Worm (Caenorhabditis elegans) whole organism, L3 larva: ENCODE data around the gene R02D5.4.
A peak's percentile ranks its signal among the peaks of the same experiment; 100 is the strongest.

Experiments used
- R02D3.7 ChIP-seq: fragments of 150-350 bp; optimal IDR thresholded peaks from 2 replicates; lab custom pipeline; 2014; ENCODE audit warnings: missing biosample characterization, missing genetic modification characterization
- ama-1 ChIP-seq: fragments of 150-350 bp; optimal IDR thresholded peaks from 2 replicates; lab custom pipeline; 2018
- ceh-28 ChIP-seq: fragments of 150-350 bp; optimal IDR thresholded peaks from 2 replicates; lab custom pipeline; 2014; ENCODE audit warnings: missing biosample characterization, missing genetic modification reagents, missing genetic modification characterization
- ceh-82 ChIP-seq: fragments of 150-350 bp; optimal IDR thresholded peaks from 2 replicates; lab custom pipeline; 2014; ENCODE audit warnings: missing biosample characterization, missing genetic modification characterization
- daf-12 ChIP-seq: fragments of 150-350 bp; optimal IDR thresholded peaks from 2 replicates; lab custom pipeline; 2014; ENCODE audit warnings: missing biosample characterization, missing genetic modification reagents, missing genetic modification characterization
- egl-5 ChIP-seq: fragments of 150-350 bp; optimal IDR thresholded peaks from 2 replicates; lab custom pipeline; 2017; ENCODE audit warnings: missing biosample characterization, missing genetic modification reagents, missing genetic modification characterization, inconsistent platforms
- elt-1 ChIP-seq: fragments of 150-350 bp; optimal IDR thresholded peaks from 2 replicates; lab custom pipeline; 2014; ENCODE audit warnings: missing biosample characterization, missing genetic modification characterization
- elt-2 ChIP-seq: sonication (generic microtip); optimal IDR thresholded peaks from 2 replicates; lab custom pipeline; 2016; ENCODE audit warnings: missing genetic modification reagents, mild to moderate bottlenecking, missing genetic modification characterization, missing compliant biosample characterization
- elt-3 ChIP-seq, 3 experiments: fragments of 150-350 bp in 1 of 3; sonication (generic microtip) in 2 of 3; optimal IDR thresholded peaks; 2 replicates in 2 of 3; 4 replicates in 1 of 3; lab custom pipeline; 2014 to 2017; ENCODE audit warnings: missing biosample characterization in 3 of 3, missing genetic modification characterization in 3 of 3
- eor-1 ChIP-seq, 2 experiments: fragments of 150-350 bp; optimal IDR thresholded peaks; 2 replicates each; lab custom pipeline; 2014 to 2018; ENCODE audit warnings: missing biosample characterization in 2 of 2, missing genetic modification characterization in 2 of 2
- fkh-10 ChIP-seq: sonication (generic microtip); optimal IDR thresholded peaks from 2 replicates; lab custom pipeline; 2017; ENCODE audit warnings: missing biosample characterization, missing genetic modification reagents, missing genetic modification characterization
- fkh-2 ChIP-seq: fragments of 150-350 bp; optimal IDR thresholded peaks from 2 replicates; lab custom pipeline; 2014; ENCODE audit warnings: missing biosample characterization, missing genetic modification reagents, missing genetic modification characterization
- hmg-11 ChIP-seq: sonication (generic microtip); optimal IDR thresholded peaks from 2 replicates; lab custom pipeline; 2016; ENCODE audit warnings: missing genetic modification characterization, missing compliant biosample characterization
- jun-1 ChIP-seq: fragments of 150-350 bp; optimal IDR thresholded peaks from 2 replicates; lab custom pipeline; 2014; ENCODE audit warnings: missing biosample characterization, missing genetic modification reagents, missing genetic modification characterization
- lin-15B ChIP-seq: fragments of 150-350 bp; optimal IDR thresholded peaks from 2 replicates; lab custom pipeline; 2014; ENCODE audit warnings: missing biosample characterization, missing genetic modification characterization
- nfya-1 ChIP-seq: sonication (generic microtip); optimal IDR thresholded peaks from 2 replicates; lab custom pipeline; 2017; ENCODE audit warnings: missing genetic modification characterization, mild to moderate bottlenecking, missing compliant biosample characterization, antibody characterized with exemption, moderate library complexity; ENCODE audit not compliant: insufficient read depth
- nhr-12 ChIP-seq: fragments of 150-350 bp; optimal IDR thresholded peaks from 2 replicates; lab custom pipeline; 2014; ENCODE audit warnings: missing biosample characterization, missing genetic modification characterization
- nhr-23 ChIP-seq: fragments of 150-350 bp; optimal IDR thresholded peaks from 2 replicates; lab custom pipeline; 2014; ENCODE audit warnings: missing biosample characterization, missing genetic modification reagents, missing genetic modification characterization
- nhr-237 ChIP-seq: fragments of 150-350 bp; optimal IDR thresholded peaks from 2 replicates; lab custom pipeline; 2014; ENCODE audit warnings: missing biosample characterization, missing genetic modification characterization
- nhr-25 ChIP-seq: sonication (generic microtip); optimal IDR thresholded peaks from 2 replicates; lab custom pipeline; 2017; ENCODE audit warnings: missing biosample characterization, missing genetic modification characterization
- nhr-28 ChIP-seq: fragments of 150-350 bp; optimal IDR thresholded peaks from 2 replicates; lab custom pipeline; 2014; ENCODE audit warnings: missing biosample characterization, missing genetic modification characterization
- nhr-43 ChIP-seq: sonication (generic microtip); optimal IDR thresholded peaks from 2 replicates; lab custom pipeline; 2016; ENCODE audit warnings: mild to moderate bottlenecking, missing genetic modification characterization, missing compliant biosample characterization; ENCODE audit not compliant: poor library complexity, severe bottlenecking
- nhr-76 ChIP-seq: fragments of 150-350 bp; sonication (generic microtip); optimal IDR thresholded peaks from 5 replicates; lab custom pipeline; 2014; ENCODE audit warnings: missing biosample characterization, missing genetic modification characterization
- nhr-77 ChIP-seq: fragments of 150-350 bp; optimal IDR thresholded peaks from 2 replicates; lab custom pipeline; 2014; ENCODE audit warnings: missing biosample characterization, missing genetic modification characterization
- pha-4 ChIP-seq: fragments of 150-350 bp; optimal IDR thresholded peaks from 2 replicates; lab custom pipeline; 2014; ENCODE audit warnings: missing biosample characterization, missing genetic modification reagents, missing genetic modification characterization
- pqm-1 ChIP-seq: fragments of 150-350 bp; optimal IDR thresholded peaks from 2 replicates; lab custom pipeline; 2017; ENCODE audit warnings: missing biosample characterization, missing genetic modification characterization, inconsistent platforms
- sea-2 ChIP-seq: fragments of 150-350 bp; sonication (generic microtip); optimal IDR thresholded peaks from 4 replicates; lab custom pipeline; 2014; ENCODE audit warnings: missing biosample characterization, missing genetic modification reagents, missing genetic modification characterization
- skn-1 ChIP-seq: fragments of 150-350 bp; optimal IDR thresholded peaks from 2 replicates; lab custom pipeline; 2014; ENCODE audit warnings: missing biosample characterization, missing genetic modification characterization
- snpc-4 ChIP-seq: fragments of 150-350 bp; optimal IDR thresholded peaks from 2 replicates; lab custom pipeline; 2014; ENCODE audit warnings: missing biosample characterization, missing genetic modification characterization
- tbx-2 ChIP-seq: sonication (generic microtip); optimal IDR thresholded peaks from 2 replicates; lab custom pipeline; 2016; ENCODE audit warnings: mild to moderate bottlenecking, missing genetic modification characterization, missing compliant biosample characterization
- unc-39 ChIP-seq: sonication (generic microtip); optimal IDR thresholded peaks from 4 replicates; lab custom pipeline; 2017; ENCODE audit warnings: missing biosample characterization, missing genetic modification characterization
- zag-1 ChIP-seq: fragments of 150-350 bp; optimal IDR thresholded peaks from 2 replicates; lab custom pipeline; 2014; ENCODE audit warnings: missing biosample characterization, missing genetic modification characterization
- ztf-4 ChIP-seq: fragments of 150-350 bp; optimal IDR thresholded peaks from 2 replicates; lab custom pipeline; 2014; ENCODE audit warnings: missing biosample characterization, missing genetic modification characterization

The R02D5.4 gene

ce11 chrV:14448669-14449068 lies 35.8 kb downstream of the R02D5.4 start:
- no peak for TF ChIP-seq sea-2 (GFP tag; lab: Kevin White, UChicago)
- TF ChIP-seq nhr-237, result no peak
- no peak for TF ChIP-seq unc-39
- TF ChIP-seq ceh-28, result no peak
- no peak for TF ChIP-seq nhr-76 (tag; lab: Kevin White, UChicago)
- TF ChIP-seq daf-12 (tag; lab: Kevin White, UChicago), result no peak
- TF ChIP-seq fkh-10 (GFP tag; lab: Kevin White, UChicago), result no peak
- TF ChIP-seq skn-1 (tag; lab: Kevin White, UChicago), result no peak
- no peak for TF ChIP-seq nhr-25 (tag; lab: Kevin White, UChicago)

DNA sequence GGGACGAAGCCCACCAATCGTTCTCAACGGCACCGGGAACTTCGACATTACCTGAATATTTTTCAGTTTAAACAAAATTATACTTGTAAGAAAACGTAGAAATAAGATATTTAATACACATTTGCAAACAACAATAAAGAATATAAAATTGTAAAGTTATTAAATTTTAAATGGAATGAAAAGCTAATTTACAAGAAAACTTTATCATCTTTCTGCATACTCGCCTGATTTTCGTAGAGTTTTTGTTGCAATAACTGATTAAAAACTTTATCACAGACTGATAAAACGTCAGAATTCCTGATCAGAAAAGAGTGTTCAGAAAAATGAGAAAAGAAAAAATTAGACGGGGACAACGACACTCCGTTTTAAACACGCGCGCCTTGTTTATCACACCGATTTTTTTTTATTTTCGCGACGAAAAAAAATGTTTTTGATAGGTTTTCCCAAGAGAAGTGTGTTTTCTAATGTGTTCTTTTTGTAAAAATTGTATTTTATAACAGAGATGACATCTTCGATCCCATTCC lies 37.2 kb downstream of the R02D5.4 start, which contains the start of the genes dlat-1 and fntb-1:
Gene dlat-1 (minus strand): TSS at position 51 of the 524 bp plus-strand sequence.
Gene fntb-1 (plus strand): TSS at position 412 of the 524 bp plus-strand sequence.
- no peak for TF ChIP-seq sea-2 (GFP tag; lab: Kevin White, UChicago)
- TF ChIP-seq elt-2 (tag; lab: Kevin White, UChicago), result peak; percentile 86
- peak; percentile 36 for TF ChIP-seq lin-15B (tag; lab: Kevin White, UChicago)
- peak; percentile 59 for TF ChIP-seq hmg-11
- TF ChIP-seq eor-1 (tag; optimal IDR thresholded peaks at IDR 0.05; lab: Kevin White, UChicago), result no peak
- TF ChIP-seq pqm-1, result peak; percentile 78

DNA sequence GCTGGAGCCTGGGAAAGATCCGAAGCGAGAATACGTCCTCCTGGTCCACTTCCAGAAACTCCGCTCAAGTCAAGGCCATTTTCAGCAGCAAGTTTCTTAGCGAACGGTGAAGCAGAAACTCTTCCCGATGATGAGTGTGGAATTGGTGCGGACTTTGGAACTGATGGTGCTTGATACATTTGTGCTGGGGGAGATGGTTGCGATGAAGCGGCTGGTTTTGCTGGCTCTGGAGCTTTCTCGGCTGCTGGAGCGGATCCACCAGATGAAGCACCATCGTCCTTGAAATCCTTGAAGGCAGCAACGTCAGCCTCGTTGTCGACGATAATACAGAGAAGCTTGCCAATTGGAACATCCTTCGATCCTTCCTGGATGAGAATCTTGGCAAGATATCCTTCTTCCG lies 38.0 kb downstream of the R02D5.4 start:
- TF ChIP-seq ceh-82 (tag; lab: Kevin White, UChicago) (no peak), elt-1 (tag; lab: Kevin White, UChicago) (no peak), nhr-237 (no peak), jun-1 (tag; lab: Kevin White, UChicago) (no peak), nhr-77 (tag; lab: Kevin White, UChicago) (no peak), fkh-10 (GFP tag; lab: Kevin White, UChicago) (no peak), pha-4 (tag; lab: Kevin White, UChicago) (no peak), nhr-28 (tag; lab: Kevin White, UChicago) (no peak), R02D3.7 (no peak), tbx-2 (tag; lab: Kevin White, UChicago) (no peak), elt-2 (tag; lab: Kevin White, UChicago) (no peak), nhr-76 (tag; lab: Kevin White, UChicago) (no peak), unc-39 (no peak), ztf-4 (tag; lab: Kevin White, UChicago) (no peak), nhr-23 (tag; lab: Kevin White, UChicago) (no peak), elt-3 (tag; optimal IDR thresholded peaks at IDR 0.05; lab: Kevin White, UChicago) (no peak), zag-1 (no peak), sea-2 (GFP tag; lab: Kevin White, UChicago) (no peak), egl-5 (no peak)

DNA sequence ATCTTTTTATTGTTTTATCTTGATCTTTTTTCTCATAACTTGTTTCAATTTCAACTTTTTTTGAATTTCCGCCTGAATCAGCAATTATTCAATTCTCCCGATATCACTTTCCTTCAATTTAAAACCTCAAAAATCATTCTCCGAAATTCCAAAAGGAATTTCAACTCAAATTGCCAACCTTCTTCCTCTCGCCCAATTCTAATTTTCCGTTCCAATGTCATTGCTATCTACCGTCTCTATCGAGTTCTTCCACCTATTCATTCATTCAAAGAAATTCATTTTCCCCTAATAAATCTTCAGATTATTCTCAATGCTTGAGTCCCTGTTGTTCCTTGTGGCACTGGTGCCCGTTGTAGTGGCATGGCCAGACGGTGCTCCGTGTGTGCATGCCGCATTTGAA lies 43.6 kb downstream of the R02D5.4 start, which contains the start of gene F23B12.4:
Gene F23B12.4 (plus strand): TSS at position 301 of the 400 bp plus-strand sequence.
- TF ChIP-seq nhr-43 (tag; lab: Kevin White, UChicago), result no peak
- TF ChIP-seq ama-1 (lab: Kevin White, UChicago), result no peak
- TF ChIP-seq snpc-4 (tag; lab: Kevin White, UChicago), result no peak
- no peak for TF ChIP-seq nhr-12 (tag; lab: Kevin White, UChicago)
- TF ChIP-seq ceh-82 (tag; lab: Kevin White, UChicago), result no peak
- no peak for TF ChIP-seq nfya-1 (tag; lab: Kevin White, UChicago)
- TF ChIP-seq fkh-2, result no peak
- no peak for TF ChIP-seq tbx-2 (tag; lab: Kevin White, UChicago)
- no peak for TF ChIP-seq lin-15B (tag; lab: Kevin White, UChicago)
- TF ChIP-seq nhr-28 (tag; lab: Kevin White, UChicago), result no peak
- no peak for TF ChIP-seq pqm-1
- no peak for TF ChIP-seq ztf-4 (tag; lab: Kevin White, UChicago)

ce11 chrV:14439236-14439635 lies 45.2 kb downstream of the R02D5.4 start:
- TF ChIP-seq unc-39, result no peak
- peak; percentile 31 for TF ChIP-seq nhr-25 (tag; lab: Kevin White, UChicago)
- TF ChIP-seq, all 47 proteins: peak for 1
